Worm (Caenorhabditis elegans): Measurements from ENCODE around the gene srg-67.

Gene srg-67

ce11 chrV:5433020-5433419 is 29.8 kb downstream of the srg-67 start, which contains the start of gene acl-6:
Gene acl-6, plus strand, starts transcription at chrV:5433386.
- TF ChIP-seq pax-3 (tag; optimal IDR thresholded peaks at IDR 0.05) (no peak), nhr-76 (tag; optimal IDR thresholded peaks at IDR 0.05) (no peak), unc-62 (GFP tag; optimal IDR thresholded peaks at IDR 0.05) (no peak), ces-1 (GFP tag; optimal IDR thresholded peaks at IDR 0.05) (no peak), nhr-12 (tag; optimal IDR thresholded peaks at IDR 0.05) (no peak), unc-86 (tag; optimal IDR thresholded peaks at IDR 0.05) (no peak), elt-3 (tag; optimal IDR thresholded peaks at IDR 0.05) (peak in 4 of 6 experiments; percentile 39 to 79 (median 68)), C16A3.4 (tag; optimal IDR thresholded peaks at IDR 0.05) (peak; percentile 72), xbp-1 (tag; optimal IDR thresholded peaks at IDR 0.05) (peak; percentile 16), fos-1 (tag; optimal IDR thresholded peaks at IDR 0.05) (peak; percentile 15), pqm-1 (tag; optimal IDR thresholded peaks at IDR 0.05) (peak; percentile 78), nhr-11 (tag; optimal IDR thresholded peaks at IDR 0.05) (no peak), aly-2 (tag; optimal IDR thresholded peaks at IDR 0.05) (no peak), dsc-1 (tag; optimal IDR thresholded peaks at IDR 0.05) (no peak), F16B12.6 (tag; optimal IDR thresholded peaks at IDR 0.05) (peak; percentile 10), efl-1 (optimal IDR thresholded peaks at IDR 0.05) (peak; percentile 48 to 90), efl-1 (GFP tag; optimal IDR thresholded peaks at IDR 0.05 in 1 of 2) (peak; percentile 89 to 99), nhr-85 (tag) (peak; percentile 61), unc-98 (GFP tag; IDR thresholded peaks at IDR 0.05) (no peak), lin-39 (tag; optimal IDR thresholded peaks at IDR 0.05) (no peak), lir-3 (tag; optimal IDR thresholded peaks at IDR 0.05; ENCODE audit: poor library complexity) (no peak), ets-5 (GFP tag; IDR thresholded peaks at IDR 0.05) (no peak), vab-15 (tag; optimal IDR thresholded peaks at IDR 0.05) (no peak), aha-1 (tag; optimal IDR thresholded peaks at IDR 0.05) (no peak), nhr-71 (tag; optimal IDR thresholded peaks at IDR 0.05) (peak; percentile 59), irx-1 (tag; optimal IDR thresholded peaks at IDR 0.05) (no peak), egl-27 (tag; optimal IDR thresholded peaks at IDR 0.05) (no peak), tbx-2 (tag; optimal IDR thresholded peaks at IDR 0.05) (peak; percentile 11), dpl-1 (GFP tag; optimal IDR thresholded peaks at IDR 0.05) (peak; percentile 85 to 91 (median 91)), C04F5.9 (tag; optimal IDR thresholded peaks at IDR 0.05) (no peak), hlh-17 (GFP tag; optimal IDR thresholded peaks at IDR 0.05; ENCODE audit: borderline replicate concordance) (no peak), nhr-28 (tag; optimal IDR thresholded peaks at IDR 0.05) (no peak), efl-3 (GFP tag; optimal IDR thresholded peaks at IDR 0.05) (no peak), fkh-4 (tag; optimal IDR thresholded peaks at IDR 0.05; ENCODE audit: borderline replicate concordance) (no peak), blmp-1 (tag; optimal IDR thresholded peaks at IDR 0.05) (peak; percentile 89), ztf-4 (tag; optimal IDR thresholded peaks at IDR 0.05) (no peak), ceh-82 (tag; optimal IDR thresholded peaks at IDR 0.05) (peak in 1 of 3 experiments; percentile 36), nhr-84 (tag; optimal IDR thresholded peaks at IDR 0.05) (no peak), ztf-11 (tag; optimal IDR thresholded peaks at IDR 0.05) (no peak), mdl-1 (tag; optimal IDR thresholded peaks at IDR 0.05) (peak in 1 of 2 experiments; percentile 33), unc-30 (tag; optimal IDR thresholded peaks at IDR 0.05) (no peak), jun-1 (tag; optimal IDR thresholded peaks at IDR 0.05) (peak; percentile 53), pag-3 (tag; optimal IDR thresholded peaks at IDR 0.05; ENCODE audit: borderline replicate concordance, insufficient read depth) (no peak), nhr-90 (tag; optimal IDR thresholded peaks at IDR 0.05; ENCODE audit: poor library complexity) (peak; percentile 64), nhr-237 (tag; optimal IDR thresholded peaks at IDR 0.05) (no peak), egl-13 (tag; optimal IDR thresholded peaks at IDR 0.05) (no peak), isw-1 (GFP tag; IDR thresholded peaks at IDR 0.05) (no peak), skn-1 (tag; optimal IDR thresholded peaks at IDR 0.05) (peak; percentile 3), lin-13 (GFP tag; optimal IDR thresholded peaks at IDR 0.05) (peak; percentile 25), ceh-90 (tag; optimal IDR thresholded peaks at IDR 0.05) (no peak), nhr-77 (tag; optimal IDR thresholded peaks at IDR 0.05) (no peak), elt-2 (tag; optimal IDR thresholded peaks at IDR 0.05) (peak; percentile 97), hpl-2 (GFP tag; optimal IDR thresholded peaks at IDR 0.05) (no peak), lin-14 (GFP tag; optimal IDR thresholded peaks at IDR 0.05) (peak; percentile 59)

Measured in whole organism, L1 larva.